Fruit fly (Drosophila melanogaster): ENCODE results near the gene PolD1.

PolD1 gene

DNA sequence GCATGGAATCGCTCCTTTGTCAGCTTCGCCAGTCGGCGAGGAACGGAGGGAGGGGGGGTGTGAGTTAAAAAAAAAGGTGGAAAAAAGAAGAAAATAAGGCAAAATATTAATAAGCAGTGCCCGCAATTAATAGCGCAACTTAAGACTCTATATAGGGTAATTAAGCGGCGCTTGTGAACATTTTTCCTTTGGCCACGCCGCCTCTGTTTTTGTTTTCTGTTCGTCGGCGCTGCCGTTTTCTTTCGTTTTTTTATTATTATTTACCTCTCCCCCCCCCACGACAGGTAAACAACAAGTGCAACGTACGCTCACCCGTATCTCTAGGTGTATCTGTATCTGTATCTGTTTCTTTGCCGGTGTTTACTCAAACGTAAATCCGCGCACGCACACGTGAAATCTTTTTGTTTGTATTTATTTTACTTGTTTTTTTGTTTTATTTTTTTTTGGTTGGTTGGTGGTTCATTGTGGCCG is 39.6 kb upstream of the PolD1 start (continued):
- TF ChIP-seq CG30020 (tag; optimal IDR thresholded peaks at IDR 0.05) (no peak), ftz-f1 (GFP tag; optimal IDR thresholded peaks at IDR 0.05) (no peak), bbx (GFP tag; IDR thresholded peaks at IDR 0.05; ENCODE audit: partially characterized antibody) (no peak), prd (optimal IDR thresholded peaks at IDR 0.05) (no peak), prd (GFP tag; IDR thresholded peaks at IDR 0.05) (peak; percentile 33; the same call in 1 of the 3 replicates), CG13424 (tag; optimal IDR thresholded peaks at IDR 0.05) (peak; percentile 37), caup (GFP tag; optimal IDR thresholded peaks at IDR 0.05; ENCODE audit: severe bottlenecking) (peak; percentile 35), stwl (tag; optimal IDR thresholded peaks at IDR 0.05) (no peak), sd (tag; optimal IDR thresholded peaks at IDR 0.05) (peak; percentile 12), CG18764 (GFP tag; optimal IDR thresholded peaks at IDR 0.05) (no peak), onecut (GFP tag; IDR thresholded peaks at IDR 0.05) (peak; percentile 77), Lim3 (GFP tag; IDR thresholded peaks at IDR 0.05) (no peak), CG3163 (GFP tag; optimal IDR thresholded peaks at IDR 0.05) (peak; percentile 44), ase (GFP tag; IDR thresholded peaks at IDR 0.05) (no peak), CG1792 (GFP tag; optimal IDR thresholded peaks at IDR 0.05) (no peak), D19B (GFP tag; optimal IDR thresholded peaks at IDR 0.05) (no peak), CG17829 (tag; optimal IDR thresholded peaks at IDR 0.05) (no peak), gce (GFP tag; IDR thresholded peaks at IDR 0.05) (0 out of 3 replicates have a peak, but pooled peaks have one; percentile 16), CG6689 (GFP tag; IDR thresholded peaks at IDR 0.05) (0 out of 2 replicates have a peak, but pooled peaks have one; percentile 34), Optix (GFP tag; IDR thresholded peaks at IDR 0.05) (no peak), corto (GFP tag; optimal IDR thresholded peaks at IDR 0.05) (no peak), Oaz (GFP tag; IDR thresholded peaks at IDR 0.05) (peak; percentile 6; the same call in 1 of the 2 replicates), BEAF-32 (GFP tag; optimal IDR thresholded peaks at IDR 0.05) (no peak), CG34224 (GFP tag; IDR thresholded peaks at IDR 0.05; ENCODE audit: partially characterized antibody) (no peak), D (optimal IDR thresholded peaks at IDR 0.05) (no peak), D (GFP tag; optimal IDR thresholded peaks at IDR 0.05) (peak; percentile 25), Fer1 (GFP tag; optimal IDR thresholded peaks at IDR 0.05) (no peak), fd3F (GFP tag; optimal IDR thresholded peaks at IDR 0.05) (no peak), sisA (GFP tag; IDR thresholded peaks at IDR 0.05) (0 out of 2 replicates have a peak, but pooled peaks have one; percentile 17)

DNA sequence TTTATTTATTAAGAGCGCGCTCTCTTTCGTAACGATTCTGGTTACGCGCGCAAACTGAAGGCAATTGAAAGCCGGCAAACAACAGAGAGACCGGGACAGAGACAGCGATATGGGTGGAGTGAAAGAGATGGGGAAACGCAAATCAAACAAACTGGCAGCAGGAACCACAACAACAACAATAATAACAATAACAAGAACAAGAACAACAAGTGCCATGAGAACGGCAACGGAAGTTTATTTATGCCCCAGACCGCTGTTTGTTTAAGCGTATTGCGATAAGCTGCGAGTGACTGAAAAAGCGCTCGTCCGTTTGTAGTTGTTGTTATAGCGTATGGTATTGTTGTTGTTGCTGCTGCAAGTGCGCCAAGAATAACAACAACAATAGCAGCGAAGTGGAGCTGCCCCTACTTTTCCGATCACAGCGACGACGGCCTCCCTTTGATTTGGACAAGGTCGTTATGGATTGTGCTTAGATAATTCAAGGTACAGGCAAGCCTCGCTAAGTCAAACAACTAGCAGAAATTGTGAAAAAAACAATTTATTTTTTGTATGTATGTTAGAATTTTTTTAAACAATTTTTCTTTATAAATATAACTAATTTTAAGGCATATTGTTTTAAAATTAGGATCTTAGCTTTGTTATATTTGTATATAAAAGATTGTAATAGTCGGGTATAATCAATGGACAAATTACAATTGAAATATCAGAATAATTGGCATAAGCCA is 38.6 kb upstream of the PolD1 start:
- TF ChIP-seq Camta (GFP tag; optimal IDR thresholded peaks at IDR 0.05): peak; percentile 55
- TF ChIP-seq org-1 (GFP tag; optimal IDR thresholded peaks at IDR 0.05): peak; percentile 69
- TF ChIP-seq crp (GFP tag; optimal IDR thresholded peaks at IDR 0.05): no peak
- peak; percentile 34 for TF ChIP-seq Six4 (GFP tag; optimal IDR thresholded peaks at IDR 0.05)
- TF ChIP-seq YL-1 (GFP tag; optimal IDR thresholded peaks at IDR 0.05): peak; percentile 31
- peak; percentile 44; the same call in 1 of the 2 replicates for TF ChIP-seq CG14014 (GFP tag; IDR thresholded peaks at IDR 0.05)
- peak; percentile 39 for TF ChIP-seq CG4282 (GFP tag; optimal IDR thresholded peaks at IDR 0.05)
- peak; percentile 30 for TF ChIP-seq CG12659 (GFP tag; optimal IDR thresholded peaks at IDR 0.05)
- peak; percentile 25; the same call in 1 of the 2 replicates for TF ChIP-seq Ada2b (GFP tag; IDR thresholded peaks at IDR 0.05)
- TF ChIP-seq CG8281 (tag; optimal IDR thresholded peaks at IDR 0.05): peak; percentile 48
- TF ChIP-seq H2.0 (GFP tag; IDR thresholded peaks at IDR 0.05): no peak
- no peak for TF ChIP-seq CG3726 (GFP tag; IDR thresholded peaks at IDR 0.05)
- peak; percentile 0 for TF ChIP-seq Mad (GFP tag; optimal IDR thresholded peaks at IDR 0.05)
- TF ChIP-seq gt (GFP tag; IDR thresholded peaks at IDR 0.05): no peak
- peak; percentile 47 for TF ChIP-seq oc (tag; optimal IDR thresholded peaks at IDR 0.05)
- TF ChIP-seq E2f1 (GFP tag; IDR thresholded peaks at IDR 0.05): peak; percentile 64; the same call in 1 of the 2 replicates
- TF ChIP-seq repo (GFP tag; optimal IDR thresholded peaks at IDR 0.05): peak; percentile 56
- no peak for TF ChIP-seq D19A (tag; optimal IDR thresholded peaks at IDR 0.05)
- peak; percentile 45 for TF ChIP-seq unpg (GFP tag; optimal IDR thresholded peaks at IDR 0.05)
- 0 out of 2 replicates have a peak, but pooled peaks have one; percentile 14 for TF ChIP-seq CG6689 (GFP tag; IDR thresholded peaks at IDR 0.05)
- TF ChIP-seq CG12744 (GFP tag; optimal IDR thresholded peaks at IDR 0.05): peak; percentile 67
- peak; percentile 45 for TF ChIP-seq CG6683 (GFP tag; optimal IDR thresholded peaks at IDR 0.05)
